Fruit fly (Drosophila melanogaster): Measurements from ENCODE around the gene CG10591.

CG10591 gene

dm6 chr3L:5577250-5578138 is 22.0 kb downstream of the CG10591 start, which contains the start of gene Msr-110 (continued):
- TF ChIP-seq HmgZ (tag; optimal IDR thresholded peaks at IDR 0.05), result peak; percentile 82
- TF ChIP-seq B-H2 (GFP tag; optimal IDR thresholded peaks at IDR 0.05), result peak; percentile 86
- TF ChIP-seq crp (GFP tag; optimal IDR thresholded peaks at IDR 0.05), result peak in 1 of 2 experiments; percentile 46
- peak; percentile 65 for TF ChIP-seq CG4707 (GFP tag; optimal IDR thresholded peaks at IDR 0.05)
- no peak for TF ChIP-seq crol (GFP tag; IDR thresholded peaks at IDR 0.05)
- TF ChIP-seq chinmo (GFP tag; IDR thresholded peaks at IDR 0.05; ENCODE audit: partially characterized antibody), result peak; percentile 82; the same call in 1 of the 4 replicates
- TF ChIP-seq stwl (tag; optimal IDR thresholded peaks at IDR 0.05), result no peak
- peak; percentile 50; the same call in 1 of the 2 replicates for TF ChIP-seq sens-2 (GFP tag; IDR thresholded peaks at IDR 0.05)
- peak; percentile 78 for TF ChIP-seq ttk (GFP tag; IDR thresholded peaks at IDR 0.05)
- peak; percentile 52 for TF ChIP-seq Bteb2 (GFP tag; optimal IDR thresholded peaks at IDR 0.05)
- no peak for TF ChIP-seq pzg (GFP tag; optimal IDR thresholded peaks at IDR 0.05)
- TF ChIP-seq CG9215 (GFP tag; IDR thresholded peaks at IDR 0.05), result peak; percentile 89
- peak in 1 of 2 experiments; percentile 96 for TF ChIP-seq eve (GFP tag; optimal IDR thresholded peaks at IDR 0.05)
- TF ChIP-seq Rfx (GFP tag; IDR thresholded peaks at IDR 0.05), result peak; percentile 93
- TF ChIP-seq CG7745 (tag; optimal IDR thresholded peaks at IDR 0.05), result no peak
- peak; percentile 79 for TF ChIP-seq CG10979 (tag; optimal IDR thresholded peaks at IDR 0.05)
- TF ChIP-seq CG32767 (GFP tag; IDR thresholded peaks at IDR 0.05), result peak; percentile 92
- peak; percentile 79 for TF ChIP-seq CG16863 (GFP tag; optimal IDR thresholded peaks at IDR 0.05)
- peak; percentile 89 for TF ChIP-seq CG3281 (GFP tag; optimal IDR thresholded peaks at IDR 0.05)
- TF ChIP-seq unpg (GFP tag; optimal IDR thresholded peaks at IDR 0.05), result peak; percentile 91
- TF ChIP-seq gt (GFP tag; IDR thresholded peaks at IDR 0.05), result peak; percentile 53; the same call in 1 of the 2 replicates
- TF ChIP-seq Chrac-16 (GFP tag; optimal IDR thresholded peaks at IDR 0.05), result peak; percentile 65
- TF ChIP-seq vnd (GFP tag; IDR thresholded peaks at IDR 0.05; ENCODE audit: partially characterized antibody), result no peak
- peak; percentile 57 for TF ChIP-seq kay (GFP tag; optimal IDR thresholded peaks at IDR 0.05)
- TF ChIP-seq CG18011 (GFP tag; optimal IDR thresholded peaks at IDR 0.05), result peak; percentile 35
- peak; percentile 57 for TF ChIP-seq otp (GFP tag; IDR thresholded peaks at IDR 0.05)
- no peak for TF ChIP-seq Dll (GFP tag; IDR thresholded peaks at IDR 0.05; ENCODE audit: partially characterized antibody)
- TF ChIP-seq CG5245 (GFP tag; optimal IDR thresholded peaks at IDR 0.05), result peak; percentile 67
- TF ChIP-seq Bgb (GFP tag; IDR thresholded peaks at IDR 0.05; ENCODE audit: partially characterized antibody), result 0 out of 2 replicates have a peak, but pooled peaks have one; percentile 30
- TF ChIP-seq hb (GFP tag; IDR thresholded peaks at IDR 0.05; ENCODE audit: partially characterized antibody), result no peak
- TF ChIP-seq CG15269 (tag; optimal IDR thresholded peaks at IDR 0.05), result peak; percentile 95
- peak; percentile 95 for TF ChIP-seq Med (GFP tag)
- peak; percentile 98 for TF ChIP-seq grau (tag; optimal IDR thresholded peaks at IDR 0.05)
- TF ChIP-seq Hmr (GFP tag; optimal IDR thresholded peaks at IDR 0.05), result peak; percentile 86
- TF ChIP-seq NK7.1 (GFP tag; optimal IDR thresholded peaks at IDR 0.05), result peak; percentile 53
- TF ChIP-seq zfh2 (GFP tag; optimal IDR thresholded peaks at IDR 0.05), result peak; percentile 66
- peak; percentile 73 for TF ChIP-seq CG1529 (GFP tag; optimal IDR thresholded peaks at IDR 0.05)
- TF ChIP-seq klu (GFP tag; IDR thresholded peaks at IDR 0.05), result peak; percentile 91
- peak in 1 of 3 experiments; percentile 41 for TF ChIP-seq lola (GFP tag; optimal IDR thresholded peaks at IDR 0.05)
- peak; percentile 70 for TF ChIP-seq ems (GFP tag; optimal IDR thresholded peaks at IDR 0.05)
- TF ChIP-seq knrl (GFP tag; IDR thresholded peaks at IDR 0.05; ENCODE audit: partially characterized antibody), result no peak
- TF ChIP-seq CG17186 (GFP tag; optimal IDR thresholded peaks at IDR 0.05), result peak; percentile 13
- TF ChIP-seq CG7786 (GFP tag; optimal IDR thresholded peaks at IDR 0.05), result peak; percentile 75
- TF ChIP-seq inv (GFP tag; IDR thresholded peaks at IDR 0.05; ENCODE audit: partially characterized antibody), result no peak
- peak; percentile 60 for TF ChIP-seq kni (GFP tag; optimal IDR thresholded peaks at IDR 0.05)
- TF ChIP-seq NfI (GFP tag; optimal IDR thresholded peaks at IDR 0.05), result peak; percentile 83
- peak; percentile 77 for TF ChIP-seq CG4404 (GFP tag; IDR thresholded peaks at IDR 0.05)
